Fruit fly (Drosophila melanogaster) whole organism, embryonic: ENCODE results near the gene CG10730.

Source experiments
- B-H2 ChIP-seq: fragments of 200-800 bp; sonication (Bioruptor generic); optimal IDR thresholded peaks from 2 replicates; lab custom pipeline; 2018; ENCODE audit warnings: missing biosample characterization, mild to moderate bottlenecking, missing genetic modification characterization
- C15 ChIP-seq: fragments of 200-800 bp; sonication (Bioruptor generic); IDR thresholded peaks from 3 replicates; pipeline ENCODE4 v1.3.6; 2022; ENCODE audit warnings: missing biosample characterization, missing genetic modification characterization
- CG1024 ChIP-seq: fragments of 200-800 bp; sonication (Bioruptor generic); IDR thresholded peaks from 2 replicates; pipeline ENCODE4 v1.3.6; 2022; ENCODE audit warnings: missing biosample characterization, missing genetic modification characterization
- CG10543 ChIP-seq: fragments of 200-800 bp; sonication (Bioruptor generic); optimal IDR thresholded peaks from 3 replicates; lab custom pipeline; 2017; ENCODE audit warnings: missing biosample characterization, mild to moderate bottlenecking, missing genetic modification characterization, moderate library complexity
- CG11723 ChIP-seq: fragments of 200-800 bp; sonication (Bioruptor generic); optimal IDR thresholded peaks from 2 replicates; lab custom pipeline; 2017; ENCODE audit warnings: missing biosample characterization, mild to moderate bottlenecking, missing genetic modification characterization
- CG16815 ChIP-seq: fragments of 200-800 bp; sonication (Bioruptor generic); optimal IDR thresholded peaks from 3 replicates; lab custom pipeline; 2017; ENCODE audit warnings: missing biosample characterization, mild to moderate bottlenecking, missing genetic modification characterization
- CG17359 ChIP-seq: fragments of 200-800 bp; sonication (Bioruptor generic); optimal IDR thresholded peaks from 3 replicates; lab custom pipeline; 2018; ENCODE audit warnings: missing biosample characterization, mild to moderate bottlenecking, missing genetic modification characterization, moderate library complexity
- CG17612 ChIP-seq: fragments of 200-800 bp; sonication (Bioruptor generic); IDR thresholded peaks from 2 replicates; pipeline ENCODE4 v1.3.6; 2022; ENCODE audit warnings: missing biosample characterization, missing genetic modification characterization
- CG2116 ChIP-seq: fragments of 200-800 bp; sonication (Bioruptor generic); optimal IDR thresholded peaks from 3 replicates; lab custom pipeline; 2018; ENCODE audit warnings: missing biosample characterization, mild to moderate bottlenecking, missing genetic modification characterization
- CG2875 ChIP-seq: fragments of 200-800 bp; sonication (Bioruptor generic); optimal IDR thresholded peaks from 2 replicates; lab custom pipeline; 2017; ENCODE audit warnings: missing biosample characterization, mild to moderate bottlenecking, missing genetic modification characterization, missing genetic modification reagents
- CG3281 ChIP-seq: fragments of 200-800 bp; sonication (Bioruptor generic); optimal IDR thresholded peaks from 3 replicates; lab custom pipeline; 2017; ENCODE audit warnings: missing biosample characterization, mild to moderate bottlenecking, missing genetic modification characterization
- CG42726 ChIP-seq: fragments of 200-800 bp; sonication (Bioruptor generic); IDR thresholded peaks from 2 replicates; pipeline ENCODE4 v1.3.6; 2022; ENCODE audit warnings: missing biosample characterization, missing genetic modification characterization; ENCODE audit not compliant: partially characterized antibody
- CG4707 ChIP-seq: fragments of 200-800 bp; sonication (Bioruptor generic); optimal IDR thresholded peaks from 2 replicates; lab custom pipeline; 2018; ENCODE audit warnings: missing biosample characterization, mild to moderate bottlenecking, missing genetic modification characterization, moderate library complexity
- CG6654 ChIP-seq: fragments of 200-800 bp; sonication (Bioruptor generic); optimal IDR thresholded peaks from 2 replicates; lab custom pipeline; 2017; ENCODE audit warnings: missing biosample characterization, mild to moderate bottlenecking, missing genetic modification characterization
- CG7839 ChIP-seq: fragments of 200-800 bp; sonication (Bioruptor generic); optimal IDR thresholded peaks from 3 replicates; lab custom pipeline; 2018; ENCODE audit warnings: missing biosample characterization, mild to moderate bottlenecking, missing genetic modification characterization, moderate library complexity
- CG9437 ChIP-seq: fragments of 200-800 bp; sonication (Bioruptor generic); optimal IDR thresholded peaks from 2 replicates; lab custom pipeline; 2018; ENCODE audit warnings: missing biosample characterization, mild to moderate bottlenecking, missing genetic modification characterization
- Dbx ChIP-seq: fragments of 200-800 bp; sonication (Bioruptor generic); IDR thresholded peaks from 3 replicates; pipeline ENCODE4 v1.3.6; 2022; ENCODE audit warnings: missing biosample characterization, missing genetic modification characterization
- Dp ChIP-seq: fragments of 200-800 bp; sonication (Bioruptor generic); optimal IDR thresholded peaks from 2 replicates; lab custom pipeline; 2018; ENCODE audit warnings: missing biosample characterization, mild to moderate bottlenecking, missing genetic modification characterization, moderate library complexity
- Dref ChIP-seq: fragments of 200-800 bp; sonication (Bioruptor generic); IDR thresholded peaks from 2 replicates; pipeline ENCODE4 v1.3.6; 2022; ENCODE audit warnings: missing biosample characterization, missing genetic modification characterization
- Drgx ChIP-seq: fragments of 200-800 bp; sonication (Bioruptor generic); IDR thresholded peaks from 2 replicates; pipeline ENCODE4 v1.3.6; 2022; ENCODE audit warnings: missing biosample characterization, missing genetic modification characterization
- E2f2 ChIP-seq: fragments of 200-800 bp; sonication (Bioruptor generic); IDR thresholded peaks from 2 replicates; pipeline ENCODE4 v1.3.6; 2022; ENCODE audit warnings: missing biosample characterization, missing genetic modification characterization
- ERR ChIP-seq: fragments of 200-800 bp; sonication (Bioruptor generic); optimal IDR thresholded peaks from 2 replicates; lab custom pipeline; 2016; ENCODE audit warnings: missing biosample characterization, missing genetic modification characterization
- Hand ChIP-seq: fragments of 200-800 bp; sonication (Bioruptor generic); optimal IDR thresholded peaks from 2 replicates; lab custom pipeline; 2017; ENCODE audit warnings: mild to moderate bottlenecking, missing biosample characterization, missing genetic modification reagents, missing genetic modification characterization
- Kr ChIP-seq: fragments of 200-800 bp; sonication (Bioruptor generic); optimal IDR thresholded peaks from 2 replicates; lab custom pipeline; 2017; ENCODE audit warnings: missing biosample characterization, mild to moderate bottlenecking, missing genetic modification characterization
- Neu2 ChIP-seq: fragments of 200-800 bp; sonication (Bioruptor generic); optimal IDR thresholded peaks from 3 replicates; lab custom pipeline; 2016; ENCODE audit warnings: missing biosample characterization, missing genetic modification characterization, borderline replicate concordance
- NfI ChIP-seq: fragments of 200-800 bp; sonication (Bioruptor generic); optimal IDR thresholded peaks from 3 replicates; lab custom pipeline; 2018; ENCODE audit warnings: missing biosample characterization, mild to moderate bottlenecking, missing genetic modification characterization, moderate library complexity
- Ravus ChIP-seq: fragments of 200-800 bp; sonication (Bioruptor generic); IDR thresholded peaks from 2 replicates; pipeline ENCODE4 v1.3.6; 2022; ENCODE audit warnings: missing biosample characterization, missing genetic modification characterization
- Sox102F ChIP-seq: fragments of 200-800 bp; sonication (Bioruptor generic); optimal IDR thresholded peaks from 2 replicates; lab custom pipeline; 2018; ENCODE audit warnings: missing biosample characterization, mild to moderate bottlenecking, missing genetic modification characterization, moderate library complexity
- Spps ChIP-seq: fragments of 200-800 bp; sonication (Bioruptor generic); optimal IDR thresholded peaks from 2 replicates; lab custom pipeline; 2018; ENCODE audit warnings: missing biosample characterization, mild to moderate bottlenecking, missing genetic modification characterization
- Ssrp ChIP-seq: fragments of 200-800 bp; sonication (Bioruptor generic); optimal IDR thresholded peaks from 2 replicates; lab custom pipeline; 2018; ENCODE audit warnings: missing biosample characterization, mild to moderate bottlenecking, missing genetic modification characterization, moderate library complexity
- bab2 ChIP-seq: fragments of 200-800 bp; sonication (Bioruptor generic); optimal IDR thresholded peaks from 2 replicates; lab custom pipeline; 2016; ENCODE audit warnings: missing biosample characterization, missing genetic modification characterization
- bowl ChIP-seq: fragments of 200-800 bp; sonication (Bioruptor generic); IDR thresholded peaks from 2 replicates; pipeline ENCODE4 v1.3.6; 2022; ENCODE audit warnings: missing biosample characterization, missing genetic modification characterization
- cas ChIP-seq: fragments of 200-800 bp; sonication (Bioruptor generic); IDR thresholded peaks from 2 replicates; pipeline ENCODE4 v1.3.6; 2022; ENCODE audit warnings: missing biosample characterization, missing genetic modification characterization
- ci ChIP-seq: fragments of 200-800 bp; sonication (Bioruptor generic); IDR thresholded peaks from 3 replicates; pipeline ENCODE4 v1.3.6; 2022; ENCODE audit warnings: missing biosample characterization, missing genetic modification characterization
- corto ChIP-seq: fragments of 200-800 bp; sonication (Bioruptor generic); optimal IDR thresholded peaks from 2 replicates; lab custom pipeline; 2016; ENCODE audit warnings: missing biosample characterization, mild to moderate bottlenecking, missing genetic modification characterization, moderate library complexity
- crc ChIP-seq: fragments of 200-800 bp; sonication (Bioruptor generic); optimal IDR thresholded peaks from 2 replicates; lab custom pipeline; 2016; ENCODE audit warnings: missing biosample characterization, missing genetic modification characterization
- fd64A ChIP-seq: fragments of 200-800 bp; sonication (Bioruptor generic); optimal IDR thresholded peaks from 3 replicates; lab custom pipeline; 2018; ENCODE audit warnings: missing biosample characterization, mild to moderate bottlenecking, missing genetic modification characterization
- hbn ChIP-seq: fragments of 200-800 bp; sonication (Bioruptor generic); IDR thresholded peaks from 2 replicates; pipeline ENCODE4 v1.3.6; 2022; ENCODE audit warnings: missing biosample characterization, missing genetic modification characterization; ENCODE audit not compliant: partially characterized antibody
- hth ChIP-seq: fragments of >200 bp; optimal IDR thresholded peaks from 2 replicates; lab custom pipeline; 2017; ENCODE audit warnings: inconsistent platforms
- knrl ChIP-seq: fragments of 200-800 bp; sonication (Bioruptor generic); IDR thresholded peaks from 3 replicates; pipeline ENCODE4 v1.3.6; 2022; ENCODE audit warnings: missing biosample characterization, missing genetic modification characterization; ENCODE audit not compliant: partially characterized antibody
- lmd ChIP-seq: fragments of 200-800 bp; sonication (Bioruptor generic); IDR thresholded peaks from 2 replicates; pipeline ENCODE4 v1.3.6; 2022; ENCODE audit warnings: missing biosample characterization, missing genetic modification characterization
- nerfin-2 ChIP-seq: fragments of 200-800 bp; sonication (Bioruptor generic); IDR thresholded peaks from 2 replicates; pipeline ENCODE4 v1.3.6; 2022; ENCODE audit warnings: missing biosample characterization, missing genetic modification characterization; ENCODE audit not compliant: partially characterized antibody
- odd ChIP-seq: fragments of 200-800 bp; sonication (Bioruptor generic); optimal IDR thresholded peaks from 2 replicates; lab custom pipeline; 2017; ENCODE audit warnings: missing biosample characterization, mild to moderate bottlenecking, missing genetic modification characterization
- otp ChIP-seq: fragments of 200-800 bp; sonication (Bioruptor generic); IDR thresholded peaks from 3 replicates; pipeline ENCODE4, ENCODE4 v1.3.6; 2022; ENCODE audit warnings: missing biosample characterization, missing genetic modification characterization
- pb ChIP-seq: fragments of 200-800 bp; sonication (Bioruptor generic); optimal IDR thresholded peaks from 3 replicates; lab custom pipeline; 2016; ENCODE audit warnings: missing biosample characterization, missing genetic modification characterization
- schlank ChIP-seq: fragments of 200-800 bp; sonication (Bioruptor generic); optimal IDR thresholded peaks from 2 replicates; lab custom pipeline; 2018; ENCODE audit warnings: missing biosample characterization, mild to moderate bottlenecking, missing genetic modification characterization
- sd ChIP-seq: fragments of 200-800 bp; sonication (Bioruptor generic); optimal IDR thresholded peaks from 3 replicates; lab custom pipeline; 2018; ENCODE audit warnings: missing biosample characterization, mild to moderate bottlenecking, missing genetic modification characterization, moderate library complexity
- sima ChIP-seq: fragments of 200-800 bp; sonication (Bioruptor generic); optimal IDR thresholded peaks from 2 replicates; lab custom pipeline; 2016; ENCODE audit warnings: missing biosample characterization, missing genetic modification characterization
- slou ChIP-seq: fragments of 200-800 bp; sonication (Bioruptor generic); optimal IDR thresholded peaks from 3 replicates; lab custom pipeline; 2016; ENCODE audit warnings: missing biosample characterization, missing genetic modification characterization
- stwl ChIP-seq: fragments of 200-800 bp; sonication (Bioruptor generic); optimal IDR thresholded peaks from 3 replicates; lab custom pipeline; 2018; ENCODE audit warnings: missing biosample characterization, mild to moderate bottlenecking, missing genetic modification characterization, moderate library complexity
- trh ChIP-seq: fragments of 200-800 bp; sonication (Bioruptor generic); optimal IDR thresholded peaks from 2 replicates; lab custom pipeline; 2016; ENCODE audit warnings: missing biosample characterization, missing genetic modification characterization
- ttk ChIP-seq: fragments of 200-800 bp; sonication (Bioruptor generic); IDR thresholded peaks from 2 replicates; pipeline ENCODE4 v2.1.2; 2022; ENCODE audit warnings: missing biosample characterization, missing genetic modification characterization

CG10730 gene

DNA sequence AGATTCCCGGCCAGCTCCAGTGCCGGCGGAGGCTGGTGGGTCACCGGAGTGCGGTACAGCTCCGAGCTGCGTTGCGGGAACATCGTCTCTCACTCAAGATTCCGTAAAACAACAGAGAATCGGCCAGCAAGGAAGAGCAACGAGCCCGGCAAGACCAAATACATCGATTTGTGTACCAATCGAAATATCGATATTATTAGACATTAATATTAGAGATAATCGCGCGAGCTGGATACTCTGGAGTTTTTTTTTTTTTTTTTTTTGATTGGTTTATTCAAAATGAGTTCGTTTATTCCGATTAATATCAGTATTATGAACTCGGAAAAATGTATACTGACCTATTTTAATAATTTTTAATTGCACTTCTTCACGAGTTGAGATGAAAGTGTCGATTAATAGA lies 6.5 kb downstream of the CG10730 start, which contains the start of gene vls (continued):
- TF ChIP-seq slou (no peak), Neu2 (GFP tag; lab: Kevin White, UChicago) (no peak), ci (GFP tag; lab: Robert Waterston, UW) (no peak), hbn (GFP tag; lab: Robert Waterston, UW) (peak; percentile 83), ERR (no peak), knrl (GFP tag; lab: Robert Waterston, UW) (peak; percentile 73), CG1024 (GFP tag; lab: Robert Waterston, UW) (no peak), Kr (no peak), lmd (GFP tag; lab: Robert Waterston, UW) (no peak), CG2116 (GFP tag; lab: Kevin White, UChicago) (peak; percentile 30), E2f2 (GFP tag; lab: Robert Waterston, UW) (peak; percentile 55), Drgx (GFP tag; lab: Robert Waterston, UW) (no peak), odd (no peak), cas (GFP tag; lab: Robert Waterston, UW) (no peak), corto (GFP tag; lab: Kevin White, UChicago) (no peak), ttk (GFP tag; lab: Robert Waterston, UW) (no peak), pb (GFP tag; lab: Kevin White, UChicago) (no peak), CG6654 (GFP tag; lab: Kevin White, UChicago) (no peak), otp (GFP tag; lab: Robert Waterston, UW) (no peak), Dref (peak; percentile 85), CG4707 (GFP tag; lab: Kevin White, UChicago) (no peak), CG10543 (GFP tag; lab: Kevin White, UChicago) (no peak), schlank (tag; lab: Kevin White, UChicago) (no peak), Hand (GFP tag; lab: Kevin White, UChicago) (no peak), CG17359 (tag; lab: Kevin White, UChicago) (peak; percentile 93), CG17612 (no peak), B-H2 (GFP tag; lab: Kevin White, UChicago) (no peak), hth (lab: Kevin White, UChicago) (no peak), CG2875 (no peak), Sox102F (GFP tag; lab: Kevin White, UChicago) (no peak), bab2 (GFP tag; lab: Kevin White, UChicago) (no peak), nerfin-2 (peak; percentile 63), trh (GFP tag; lab: Kevin White, UChicago) (no peak), Dp (GFP tag; lab: Kevin White, UChicago) (peak; percentile 19), CG16815 (GFP tag; lab: Kevin White, UChicago) (no peak), fd64A (GFP tag; lab: Kevin White, UChicago) (no peak), CG7839 (no peak), CG3281 (GFP tag; lab: Kevin White, UChicago) (no peak), Ssrp (tag; lab: Kevin White, UChicago) (no peak), sima (GFP tag; lab: Kevin White, UChicago) (no peak), crc (GFP tag; lab: Kevin White, UChicago) (no peak), CG11723 (GFP tag; lab: Kevin White, UChicago) (no peak), Ravus (GFP tag; lab: Robert Waterston, UW) (no peak), stwl (tag; lab: Kevin White, UChicago) (peak; percentile 18), bowl (no peak), sd (tag; lab: Kevin White, UChicago) (no peak), Dbx (GFP tag; lab: Robert Waterston, UW) (no peak), Spps (tag; lab: Kevin White, UChicago) (no peak), NfI (GFP tag; lab: Kevin White, UChicago) (no peak), C15 (GFP tag; lab: Robert Waterston, UW) (no peak), CG9437 (GFP tag; lab: Kevin White, UChicago) (no peak), CG42726 (GFP tag; lab: Robert Waterston, UW) (no peak)
